Fruit fly (Drosophila melanogaster): Measurements from ENCODE around the gene CG13924.

DNA sequence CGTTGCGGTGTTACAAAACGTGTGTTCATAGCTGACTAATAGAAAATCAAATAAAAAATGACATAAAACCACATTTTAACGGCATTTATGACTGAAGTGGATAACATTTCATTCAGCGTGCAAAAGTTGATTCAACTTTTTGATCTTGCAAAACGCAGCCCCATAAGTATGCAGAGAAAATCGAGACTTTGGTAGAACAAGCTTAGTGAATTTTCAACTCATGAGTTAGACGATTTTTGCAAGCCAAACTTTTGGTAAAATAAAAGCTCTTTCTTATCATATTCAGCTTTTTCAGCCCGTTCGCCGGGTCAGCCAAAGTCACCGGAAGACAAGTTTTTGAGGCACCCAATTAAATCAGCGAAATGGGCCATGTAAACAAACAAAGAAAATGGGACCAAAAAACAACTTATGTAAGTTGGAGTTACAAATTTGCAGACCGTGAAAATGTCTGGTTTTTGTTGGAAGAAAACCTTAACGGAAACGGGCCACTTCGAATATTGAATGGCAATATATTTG lies 38.0 kb upstream of the CG13924 start, which contains the start of gene Cpr62Ba:
- TF ChIP-seq CG8478 (optimal IDR thresholded peaks at IDR 0.05) (no peak), CTCF (optimal IDR thresholded peaks at IDR 0.05) (no peak)
